Fruit fly (Drosophila melanogaster): ENCODE measurements around the gene kek5.

kek5 gene

dm6 chrX:19505334-19506185 is 152.6 kb downstream of the kek5 start (continued):
- no peak for TF ChIP-seq Camta (GFP tag; optimal IDR thresholded peaks at IDR 0.05)
- no peak for TF ChIP-seq yki (optimal IDR thresholded peaks at IDR 0.05)
- no peak for TF ChIP-seq stc (GFP tag; IDR thresholded peaks at IDR 0.05)
- TF ChIP-seq so (GFP tag; IDR thresholded peaks at IDR 0.05): no peak
- TF ChIP-seq hbn (GFP tag; IDR thresholded peaks at IDR 0.05; ENCODE audit: partially characterized antibody): peak; percentile 72
- TF ChIP-seq croc (GFP tag; conservative IDR thresholded peaks at IDR 0.05): no peak
- TF ChIP-seq CG13894 (tag; optimal IDR thresholded peaks at IDR 0.05): peak; percentile 62
- no peak for TF ChIP-seq CG17361 (GFP tag; IDR thresholded peaks at IDR 0.05)
- no peak for TF ChIP-seq CG30020 (tag; optimal IDR thresholded peaks at IDR 0.05)
- TF ChIP-seq dm (GFP tag; optimal IDR thresholded peaks at IDR 0.05): peak; percentile 36
- no peak for TF ChIP-seq NC2α (GFP tag; optimal IDR thresholded peaks at IDR 0.05)
- TF ChIP-seq CG1602 (GFP tag; optimal IDR thresholded peaks at IDR 0.05): no peak
- TF ChIP-seq CG14860 (GFP tag; IDR thresholded peaks at IDR 0.05; ENCODE audit: partially characterized antibody): peak; percentile 79
- TF ChIP-seq CG8924 (tag; optimal IDR thresholded peaks at IDR 0.05): peak; percentile 39
- peak; percentile 77 for TF ChIP-seq vnd (GFP tag; IDR thresholded peaks at IDR 0.05; ENCODE audit: partially characterized antibody)
- no peak for TF ChIP-seq CG4360 (GFP tag; IDR thresholded peaks at IDR 0.05)
- TF ChIP-seq CG1603 (tag; optimal IDR thresholded peaks at IDR 0.05): no peak
- TF ChIP-seq CkIIα-i1 (GFP tag; IDR thresholded peaks at IDR 0.05): no peak
- 0 out of 2 replicates have a peak, but pooled peaks have one; percentile 27 for TF ChIP-seq Atf6 (GFP tag; IDR thresholded peaks at IDR 0.05)
- TF ChIP-seq HLH54F (GFP tag; optimal IDR thresholded peaks at IDR 0.05): peak; percentile 49
- peak; percentile 38 for TF ChIP-seq CG12391 (tag; optimal IDR thresholded peaks at IDR 0.05)
- no peak for TF ChIP-seq CG8359 (GFP tag; optimal IDR thresholded peaks at IDR 0.05; ENCODE audit: borderline replicate concordance)
- TF ChIP-seq tgo (GFP tag; IDR thresholded peaks at IDR 0.05): peak; percentile 34; the same call in 1 of the 3 replicates
- TF ChIP-seq trem (tag; optimal IDR thresholded peaks at IDR 0.05): peak; percentile 52
- TF ChIP-seq Nf-YA (GFP tag; IDR thresholded peaks at IDR 0.05): no peak
- TF ChIP-seq CG17328 (GFP tag; IDR thresholded peaks at IDR 0.05): no peak
- no peak for TF ChIP-seq bowl (GFP tag; IDR thresholded peaks at IDR 0.05)
- no peak for TF ChIP-seq Dip2 (GFP tag; IDR thresholded peaks at IDR 0.05)
- TF ChIP-seq Atf-2 (GFP tag; optimal IDR thresholded peaks at IDR 0.05): no peak

- TF ChIP-seq CG31388 (GFP tag; optimal IDR thresholded peaks at IDR 0.05): no peak
- no peak for TF ChIP-seq ac (GFP tag; optimal IDR thresholded peaks at IDR 0.05)
- TF ChIP-seq p53 (GFP tag; optimal IDR thresholded peaks at IDR 0.05): peak; percentile 96
- TF ChIP-seq CG10321 (GFP tag; IDR thresholded peaks at IDR 0.05): peak; percentile 85
- TF ChIP-seq cg (GFP tag; optimal IDR thresholded peaks at IDR 0.05): peak; percentile 4
- no peak for TF ChIP-seq Hand (GFP tag; optimal IDR thresholded peaks at IDR 0.05)
- TF ChIP-seq CG10431 (GFP tag; optimal IDR thresholded peaks at IDR 0.05): peak; percentile 96
- no peak for TF ChIP-seq CG7839 (tag; optimal IDR thresholded peaks at IDR 0.05)
These were observed 157.2 kb downstream of the kek5 start for dm6 chrX:19510204-19510603.

dm6 chrX:19520376-19520775 is 167.4 kb downstream of the kek5 start:
- no peak for TF ChIP-seq toy (GFP tag; IDR thresholded peaks at IDR 0.05)
- no peak for TF ChIP-seq bowl (GFP tag; IDR thresholded peaks at IDR 0.05)
- TF ChIP-seq hbn (GFP tag; IDR thresholded peaks at IDR 0.05; ENCODE audit: partially characterized antibody): peak; percentile 19; the same call in 1 of the 2 replicates
- no peak for TF ChIP-seq CG3281 (GFP tag; optimal IDR thresholded peaks at IDR 0.05)
- no peak for TF ChIP-seq YL-1 (GFP tag; optimal IDR thresholded peaks at IDR 0.05)
- no peak for TF ChIP-seq ham (GFP tag; IDR thresholded peaks at IDR 0.05)
- TF ChIP-seq yki (optimal IDR thresholded peaks at IDR 0.05): no peak
- no peak for TF ChIP-seq Lim3 (GFP tag; IDR thresholded peaks at IDR 0.05)
- TF ChIP-seq CTCF (GFP tag; optimal IDR thresholded peaks at IDR 0.05): peak; percentile 58
- 0 out of 2 replicates have a peak, but pooled peaks have one; percentile 24 for TF ChIP-seq Dref (GFP tag; IDR thresholded peaks at IDR 0.05)
- no peak for TF ChIP-seq CG8290 (GFP tag; optimal IDR thresholded peaks at IDR 0.05)
- no peak for TF ChIP-seq CG8290 (tag; optimal IDR thresholded peaks at IDR 0.05)
- TF ChIP-seq slbo (GFP tag; IDR thresholded peaks at IDR 0.05): no peak
- TF ChIP-seq tup (GFP tag; optimal IDR thresholded peaks at IDR 0.05): no peak
- TF ChIP-seq Poxn (GFP tag; IDR thresholded peaks at IDR 0.05): no peak
- TF ChIP-seq Dp (GFP tag; optimal IDR thresholded peaks at IDR 0.05): peak; percentile 81
- peak; percentile 14 for TF ChIP-seq pzg (GFP tag; optimal IDR thresholded peaks at IDR 0.05)

Measured in whole organism, embryonic.